Fruit fly (Drosophila melanogaster): ENCODE measurements around the gene epsilonCOP.

Gene epsilonCOP

dm6 chr2L:6508666-6509065 is 19.8 kb downstream of the epsilonCOP start (continued):
- TF ChIP-seq acj6 (GFP tag; optimal IDR thresholded peaks at IDR 0.05) (peak; percentile 68), CG3919 (GFP tag; optimal IDR thresholded peaks at IDR 0.05) (peak; percentile 69), CG11762 (GFP tag; optimal IDR thresholded peaks at IDR 0.05; ENCODE audit: insufficient read depth) (peak; percentile 43), topi (GFP tag; optimal IDR thresholded peaks at IDR 0.05) (no peak), CG1621 (tag; optimal IDR thresholded peaks at IDR 0.05) (peak; percentile 4), fkh (GFP tag; optimal IDR thresholded peaks at IDR 0.05) (no peak), achi (GFP tag; optimal IDR thresholded peaks at IDR 0.05) (peak; percentile 66), pdm3 (GFP tag; optimal IDR thresholded peaks at IDR 0.05) (peak; percentile 54), Eip75B (GFP tag; optimal IDR thresholded peaks at IDR 0.05) (peak; percentile 38), eg (GFP tag; IDR thresholded peaks at IDR 0.05) (peak; percentile 73), Hr39 (GFP tag; optimal IDR thresholded peaks at IDR 0.05) (no peak), CG8632 (GFP tag; optimal IDR thresholded peaks at IDR 0.05) (peak; percentile 74), CG34406 (GFP tag; optimal IDR thresholded peaks at IDR 0.05) (peak; percentile 70), ss (GFP tag; optimal IDR thresholded peaks at IDR 0.05) (peak in 1 of 2 experiments; percentile 50), dsx (GFP tag; optimal IDR thresholded peaks at IDR 0.05; ENCODE audit: poor library complexity, severe bottlenecking) (peak; percentile 23), dac (GFP tag; optimal IDR thresholded peaks at IDR 0.05) (no peak), CG16779 (tag; optimal IDR thresholded peaks at IDR 0.05) (no peak), Blimp-1 (GFP tag; optimal IDR thresholded peaks at IDR 0.05) (no peak), Eip93F (GFP tag; optimal IDR thresholded peaks at IDR 0.05) (no peak), fd59A (GFP tag; optimal IDR thresholded peaks at IDR 0.05) (no peak), CG8119 (GFP tag; IDR thresholded peaks at IDR 0.05) (peak; percentile 64), Lpt (GFP tag; optimal IDR thresholded peaks at IDR 0.05) (peak; percentile 57), Hr38 (GFP tag; optimal IDR thresholded peaks at IDR 0.05) (no peak), Hr4 (GFP tag; optimal IDR thresholded peaks at IDR 0.05) (peak; percentile 58), CG6854 (GFP tag; optimal IDR thresholded peaks at IDR 0.05) (no peak), Gug (GFP tag; IDR thresholded peaks at IDR 0.05) (0 out of 2 replicates have a peak, but pooled peaks have one; percentile 27), CG4318 (GFP tag; optimal IDR thresholded peaks at IDR 0.05) (peak; percentile 41), CG7368 (GFP tag; optimal IDR thresholded peaks at IDR 0.05) (peak; percentile 41), Sox15 (GFP tag; optimal IDR thresholded peaks at IDR 0.05) (peak; percentile 57), CG6808 (GFP tag; optimal IDR thresholded peaks at IDR 0.05) (peak; percentile 39), CG6276 (GFP tag; optimal IDR thresholded peaks at IDR 0.05) (peak; percentile 43), Ets96B (tag; optimal IDR thresholded peaks at IDR 0.05) (peak; percentile 39), Ets21C (GFP tag; optimal IDR thresholded peaks at IDR 0.05) (no peak), CG15336 (GFP tag; IDR thresholded peaks at IDR 0.05) (peak; percentile 69), OdsH (GFP tag; optimal IDR thresholded peaks at IDR 0.05) (peak; percentile 73), spab (GFP tag; optimal IDR thresholded peaks at IDR 0.05) (peak; percentile 26)

- TF ChIP-seq Ets96B (tag; optimal IDR thresholded peaks at IDR 0.05), result no peak
- TF ChIP-seq CG6163 (GFP tag; IDR thresholded peaks at IDR 0.05), result 0 out of 3 replicates have a peak, but pooled peaks have one; percentile 43
- TF ChIP-seq CG3919 (GFP tag; optimal IDR thresholded peaks at IDR 0.05), result no peak
- 0 out of 3 replicates have a peak, but pooled peaks have one; percentile 13 for TF ChIP-seq CG8119 (GFP tag; IDR thresholded peaks at IDR 0.05)
- no peak for TF ChIP-seq fd59A (GFP tag; optimal IDR thresholded peaks at IDR 0.05)
These were observed 25.1 kb downstream of the epsilonCOP start for dm6 chr2L:6513948-6514347.

dm6 chr2L:6526996-6527395 is 38.1 kb downstream of the epsilonCOP start:
- TF ChIP-seq vri (GFP tag; optimal IDR thresholded peaks at IDR 0.05) (no peak), salr (GFP tag; optimal IDR thresholded peaks at IDR 0.05) (no peak), Hr39 (GFP tag; optimal IDR thresholded peaks at IDR 0.05) (peak; percentile 1), CG11762 (GFP tag; optimal IDR thresholded peaks at IDR 0.05; ENCODE audit: insufficient read depth) (no peak), CG11902 (GFP tag; optimal IDR thresholded peaks at IDR 0.05) (no peak), CG34406 (GFP tag; optimal IDR thresholded peaks at IDR 0.05) (no peak), dac (GFP tag; optimal IDR thresholded peaks at IDR 0.05) (no peak), CG3032 (tag; optimal IDR thresholded peaks at IDR 0.05) (no peak), Met (GFP tag; optimal IDR thresholded peaks at IDR 0.05) (no peak), dsx (GFP tag; optimal IDR thresholded peaks at IDR 0.05; ENCODE audit: poor library complexity, severe bottlenecking) (peak; percentile 43), spab (GFP tag; optimal IDR thresholded peaks at IDR 0.05) (no peak), CG10669 (GFP tag; optimal IDR thresholded peaks at IDR 0.05) (no peak), Eip78C (GFP tag) (peak; percentile 38), CG16779 (tag; optimal IDR thresholded peaks at IDR 0.05) (no peak), Blimp-1 (GFP tag; optimal IDR thresholded peaks at IDR 0.05) (no peak), Sox14 (GFP tag; optimal IDR thresholded peaks at IDR 0.05) (no peak), cyc (GFP tag; optimal IDR thresholded peaks at IDR 0.05) (peak; percentile 23)
